Worm (Caenorhabditis elegans): ENCODE measurements around the gene rpl-26.

DNA sequence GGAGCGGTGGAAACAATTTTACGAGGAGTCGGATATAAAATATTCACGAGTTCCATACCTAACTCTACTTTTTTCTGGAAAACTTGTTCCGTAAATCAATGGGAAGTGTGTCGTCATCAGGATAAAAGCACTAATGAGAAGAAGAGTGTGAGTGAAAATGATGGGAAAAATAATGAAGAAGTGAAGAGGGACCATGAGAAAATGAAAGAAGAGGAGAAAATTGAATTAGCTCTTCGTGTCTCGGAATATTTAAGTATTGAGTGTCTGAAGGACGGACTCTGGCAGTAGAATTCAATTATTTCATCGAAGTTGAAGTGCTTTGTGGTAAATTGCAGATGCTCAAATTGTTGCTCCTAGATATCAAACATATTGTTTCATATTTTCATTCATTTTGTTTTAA lies 13.4 kb upstream of the rpl-26 start:
- TF ChIP-seq fax-1 (tag; optimal IDR thresholded peaks at IDR 0.05) (no peak), unc-86 (tag; optimal IDR thresholded peaks at IDR 0.05) (no peak), ref-2 (tag; optimal IDR thresholded peaks at IDR 0.05) (no peak), pha-4 (tag; optimal IDR thresholded peaks at IDR 0.05) (no peak), ceh-34 (tag; optimal IDR thresholded peaks at IDR 0.05) (no peak), ceh-22 (tag; optimal IDR thresholded peaks at IDR 0.05) (no peak), nhr-11 (tag; optimal IDR thresholded peaks at IDR 0.05) (no peak), fkh-6 (tag; optimal IDR thresholded peaks at IDR 0.05) (no peak)
